Worm (Caenorhabditis elegans) whole organism, L4 larva: ENCODE results near the gene F41E6.12.

Experiments
- F44E2.7 ChIP-seq: fragments of 200-800 bp; sonication (Bioruptor generic); IDR thresholded peaks from 2 replicates; pipeline ENCODE4 v2.1.2; 2022; ENCODE audit warnings: missing genetic modification characterization, missing compliant biosample characterization
- R02D3.7 ChIP-seq: fragments of 150-350 bp; sonication (generic microtip); optimal IDR thresholded peaks from 3 replicates; lab custom pipeline; 2014; ENCODE audit warnings: missing biosample characterization, missing genetic modification characterization
- T20F7.1 ChIP-seq: fragments of 200-800 bp; sonication (Bioruptor generic); optimal IDR thresholded peaks from 2 replicates; lab custom pipeline; 2018; ENCODE audit warnings: mild to moderate bottlenecking, missing genetic modification characterization, missing compliant biosample characterization
- ZK337.2 ChIP-seq: fragments of 200-800 bp; sonication (Bioruptor generic); IDR thresholded peaks from 2 replicates; pipeline ENCODE4 v1.3.6; 2022; ENCODE audit warnings: missing genetic modification reagents, missing genetic modification characterization, missing compliant biosample characterization
- aha-1 ChIP-seq: fragments of 150-350 bp; peaks from one replicate; lab custom pipeline; 2014; ENCODE audit warnings: missing biosample characterization, missing genetic modification characterization
- ceh-20 ChIP-seq: fragments of 200-800 bp; sonication (Bioruptor generic); IDR thresholded peaks from 2 replicates; pipeline ENCODE4 v1.3.6; 2022; ENCODE audit warnings: missing genetic modification reagents, missing genetic modification characterization, missing compliant biosample characterization
- ceh-44 ChIP-seq: fragments of 200-800 bp; sonication (Bioruptor generic); IDR thresholded peaks from 2 replicates; pipeline ENCODE4 v1.3.6; 2022; ENCODE audit warnings: missing genetic modification reagents, missing genetic modification characterization, missing compliant biosample characterization
- ceh-82 ChIP-seq: sonication (generic microtip); optimal IDR thresholded peaks from 2 replicates; lab custom pipeline; 2017; ENCODE audit warnings: missing biosample characterization, missing genetic modification characterization
- ctbp-1 ChIP-seq: fragments of 200-800 bp; sonication (Bioruptor generic); IDR thresholded peaks from 2 replicates; pipeline ENCODE4 v1.3.6; 2022; ENCODE audit warnings: missing genetic modification reagents, missing genetic modification characterization, missing compliant biosample characterization
- daf-16 ChIP-seq, 3 experiments: sonication (generic microtip); optimal IDR thresholded peaks; 2 replicates each; lab custom pipeline; 2016 to 2017; ENCODE audit warnings: missing genetic modification characterization in 3 of 3, missing genetic modification reagents in 3 of 3, mild to moderate bottlenecking in 2 of 3, missing compliant biosample characterization in 2 of 3, missing biosample characterization in 1 of 3, moderate library complexity in 1 of 3
- dmd-6 ChIP-seq: fragments of 200-800 bp; sonication (Bioruptor generic); IDR thresholded peaks from 2 replicates; pipeline ENCODE4 v1.3.6; 2022; ENCODE audit warnings: missing genetic modification reagents, missing genetic modification characterization, missing compliant biosample characterization
- dpl-1 ChIP-seq: fragments of 150-350 bp; optimal IDR thresholded peaks from 2 replicates; lab custom pipeline; 2014; ENCODE audit warnings: missing biosample characterization, missing genetic modification reagents, missing genetic modification characterization
- dve-1 ChIP-seq: sonication (generic microtip); optimal IDR thresholded peaks from 2 replicates; lab custom pipeline; 2017; ENCODE audit warnings: antibody characterized with exemption, mild to moderate bottlenecking, missing genetic modification characterization, missing compliant biosample characterization; ENCODE audit not compliant: insufficient read depth
- hlh-11 ChIP-seq: fragments of 200-800 bp; sonication (Bioruptor generic); optimal IDR thresholded peaks from 2 replicates; lab custom pipeline; 2018; ENCODE audit warnings: mild to moderate bottlenecking, missing genetic modification characterization, missing compliant biosample characterization
- hlh-30 ChIP-seq: sonication (generic microtip); optimal IDR thresholded peaks from 2 replicates; lab custom pipeline; 2017; ENCODE audit warnings: antibody characterized with exemption, mild to moderate bottlenecking, missing genetic modification characterization, missing compliant biosample characterization; ENCODE audit not compliant: insufficient read depth
- lin-15B ChIP-seq: fragments of 150-350 bp; sonication (generic microtip); optimal IDR thresholded peaks from 3 replicates; lab custom pipeline; 2014; ENCODE audit warnings: missing biosample characterization, missing genetic modification characterization
- lsy-2 ChIP-seq, 2 experiments: fragments of 150-350 bp in 1 of 2; sonication (generic microtip) in 1 of 2; optimal IDR thresholded peaks; 2 replicates each; lab custom pipeline; 2014 to 2017; ENCODE audit warnings: missing biosample characterization in 2 of 2, missing genetic modification characterization in 2 of 2
- mdl-1 ChIP-seq, 2 experiments: fragments of 150-350 bp in 1 of 2; sonication (generic microtip) in 1 of 2; optimal IDR thresholded peaks; 2 replicates each; lab custom pipeline; 2014 to 2017; ENCODE audit warnings: missing biosample characterization in 2 of 2, missing genetic modification characterization in 2 of 2
- mep-1 ChIP-seq: fragments of 150-350 bp; sonication (generic microtip); optimal IDR thresholded peaks from 3 replicates; lab custom pipeline; 2014; ENCODE audit warnings: missing biosample characterization, missing genetic modification characterization
- mes-2 ChIP-seq: sonication (generic microtip); optimal IDR thresholded peaks from 2 replicates; lab custom pipeline; 2016; ENCODE audit warnings: missing genotype, mild to moderate bottlenecking, missing genetic modification characterization, missing compliant biosample characterization; ENCODE audit not compliant: poor library complexity, severe bottlenecking
- mxl-3 ChIP-seq: fragments of 200-800 bp; sonication (Bioruptor generic); optimal IDR thresholded peaks from 2 replicates; lab custom pipeline; 2018; ENCODE audit warnings: mild to moderate bottlenecking, missing genetic modification characterization, missing compliant biosample characterization
- nhr-237 ChIP-seq: sonication (generic microtip); optimal IDR thresholded peaks from 2 replicates; lab custom pipeline; 2017; ENCODE audit warnings: missing biosample characterization, missing genetic modification characterization
- nhr-25 ChIP-seq: sonication (generic microtip); optimal IDR thresholded peaks from 2 replicates; lab custom pipeline; 2017; ENCODE audit warnings: missing genetic modification characterization, mild to moderate bottlenecking, missing compliant biosample characterization, antibody characterized with exemption, moderate library complexity, borderline replicate concordance; ENCODE audit not compliant: insufficient read depth
- nhr-28 ChIP-seq: fragments of 150-350 bp; optimal IDR thresholded peaks from 2 replicates; lab custom pipeline; 2014; ENCODE audit warnings: missing biosample characterization, missing genetic modification characterization
- nhr-42 ChIP-seq: fragments of 200-800 bp; sonication (Bioruptor generic); IDR thresholded peaks from 2 replicates; pipeline ENCODE4 v1.3.6; 2022; ENCODE audit warnings: missing genetic modification characterization, missing compliant biosample characterization
- nhr-76 ChIP-seq: fragments of 150-350 bp; optimal IDR thresholded peaks from 2 replicates; lab custom pipeline; 2014; ENCODE audit warnings: missing biosample characterization, missing genetic modification characterization
- pqm-1 ChIP-seq: sonication (generic microtip); optimal IDR thresholded peaks from 2 replicates; lab custom pipeline; 2017; ENCODE audit warnings: missing biosample characterization, missing genetic modification characterization
- rbr-2 ChIP-seq: sonication (generic microtip); optimal IDR thresholded peaks from 2 replicates; lab custom pipeline; 2016; ENCODE audit warnings: missing genotype, missing genetic modification characterization, missing compliant biosample characterization
- set-16 ChIP-seq: fragments of 200-800 bp; sonication (Bioruptor generic); IDR thresholded peaks from 2 replicates; pipeline ENCODE4 v1.3.6; 2022; ENCODE audit warnings: missing genetic modification reagents, missing genetic modification characterization, missing compliant biosample characterization
- skn-1 ChIP-seq: fragments of 150-350 bp; optimal IDR thresholded peaks from 2 replicates; lab custom pipeline; 2014; ENCODE audit warnings: missing biosample characterization, missing genetic modification characterization
- snpc-1.2 ChIP-seq: fragments of 200-800 bp; sonication (Bioruptor generic); IDR thresholded peaks from 2 replicates; pipeline ENCODE4 v1.3.6; 2022; ENCODE audit warnings: missing genetic modification reagents, missing genetic modification characterization, missing compliant biosample characterization
- snpc-4 ChIP-seq: fragments of 150-350 bp; optimal IDR thresholded peaks from 2 replicates; lab custom pipeline; 2014; ENCODE audit warnings: missing biosample characterization, missing genetic modification characterization
- tag-97 ChIP-seq: fragments of 200-800 bp; sonication (Bioruptor generic); IDR thresholded peaks from 2 replicates; pipeline ENCODE4 v1.3.6; 2022; ENCODE audit warnings: missing genetic modification characterization, missing compliant biosample characterization
- unc-62 ChIP-seq, 3 experiments: fragments of 150-350 bp in 1 of 3; sonication (generic microtip); optimal IDR thresholded peaks in 2 of 3; peaks in 1 of 3; 1 replicate in 1 of 3; 2 replicates in 2 of 3; lab custom pipeline; 2014 to 2017; ENCODE audit warnings: missing biosample characterization in 3 of 3, missing genetic modification characterization in 3 of 3, missing genetic modification reagents in 3 of 3, missing genotype in 1 of 3
- vab-7 ChIP-seq: fragments of 200-800 bp; sonication (Bioruptor generic); IDR thresholded peaks from 2 replicates; pipeline ENCODE4 v1.3.6; 2022; ENCODE audit warnings: missing genetic modification reagents, missing genetic modification characterization, missing compliant biosample characterization
- zag-1 ChIP-seq: fragments of 150-350 bp; optimal IDR thresholded peaks from 2 replicates; lab custom pipeline; 2014; ENCODE audit warnings: missing biosample characterization, missing genetic modification characterization
- ztf-11 ChIP-seq: fragments of 150-350 bp; optimal IDR thresholded peaks from 2 replicates; lab custom pipeline; 2014; ENCODE audit warnings: missing biosample characterization, missing genetic modification characterization

The F41E6.12 gene

DNA sequence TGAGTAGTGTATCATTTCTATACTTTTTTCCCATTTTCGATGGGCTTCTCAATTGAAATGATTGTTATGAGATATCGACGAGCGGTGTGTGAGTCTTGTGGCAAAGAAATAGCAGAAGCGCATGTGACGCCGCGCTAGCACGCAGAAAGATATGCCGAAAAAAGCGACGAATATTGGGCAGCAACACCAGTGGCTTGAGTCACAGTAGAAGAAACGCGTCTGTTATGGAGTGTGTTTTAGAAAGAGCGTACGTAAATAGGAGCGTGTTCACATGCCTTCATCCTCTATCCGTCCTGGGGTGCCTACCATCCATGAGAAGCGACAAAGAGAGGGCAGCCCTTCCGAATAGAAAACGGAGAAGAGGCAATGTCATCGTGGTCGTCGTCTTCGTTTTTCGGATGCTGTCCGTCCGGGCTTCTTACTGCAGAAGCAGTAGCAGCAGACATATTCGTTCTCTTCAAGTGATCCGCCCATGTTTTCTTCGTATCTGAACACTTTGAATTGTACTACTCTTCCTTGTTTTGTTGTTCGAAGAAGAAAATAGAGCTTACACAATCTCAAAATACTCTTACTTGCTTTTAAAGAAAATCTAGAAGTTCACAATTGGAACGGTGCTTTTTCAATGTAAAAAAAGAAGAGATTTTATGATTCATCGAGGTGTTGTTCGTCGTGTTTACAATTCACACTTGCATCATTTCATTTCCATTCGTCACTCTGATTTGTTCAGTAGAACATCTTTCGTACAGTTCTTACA is 19.0 kb downstream of the F41E6.12 start (continued):
- TF ChIP-seq hlh-30 (tag; lab: Kevin White, UChicago) = peak; percentile 96
- TF ChIP-seq snpc-1.2 (GFP tag; lab: Robert Waterston, UW) = no peak
- no peak for TF ChIP-seq lin-15B (tag; lab: Kevin White, UChicago)
- no peak for TF ChIP-seq ztf-11 (tag; lab: Kevin White, UChicago)
- TF ChIP-seq ZK337.2 (GFP tag; lab: Robert Waterston, UW) = no peak
- no peak for TF ChIP-seq T20F7.1 (GFP tag; lab: Kevin White, UChicago)
- no peak for TF ChIP-seq pqm-1
- TF ChIP-seq nhr-76 (tag; lab: Kevin White, UChicago) = no peak
- no peak for TF ChIP-seq F44E2.7
- 0 out of 2 replicates have a peak, but pooled peaks have one; percentile 12 for TF ChIP-seq set-16 (GFP tag; lab: Robert Waterston, UW)
- TF ChIP-seq ceh-82 = no peak
- no peak for TF ChIP-seq R02D3.7 (tag; lab: Kevin White, UChicago)
- no peak for TF ChIP-seq tag-97
- TF ChIP-seq daf-16 (GFP tag; optimal IDR thresholded peaks at IDR 0.05; lab: Kevin White, UChicago) = no peak
- peak; percentile 15 for TF ChIP-seq daf-16 (tag; optimal IDR thresholded peaks at IDR 0.05; lab: Kevin White, UChicago)
- no peak for TF ChIP-seq skn-1 (tag; lab: Kevin White, UChicago)
- TF ChIP-seq mxl-3 (GFP tag; lab: Kevin White, UChicago) = peak; percentile 79
- TF ChIP-seq ctbp-1 = 0 out of 2 replicates have a peak, but pooled peaks have one; percentile 52
- no peak for TF ChIP-seq nhr-237 (tag; lab: Kevin White, UChicago)
- TF ChIP-seq dpl-1 (GFP tag; lab: Kevin White, UChicago) = no peak
- TF ChIP-seq nhr-42 (GFP tag; lab: Robert Waterston, UW) = no peak
- TF ChIP-seq, all 104 proteins: peak for 16

DNA sequence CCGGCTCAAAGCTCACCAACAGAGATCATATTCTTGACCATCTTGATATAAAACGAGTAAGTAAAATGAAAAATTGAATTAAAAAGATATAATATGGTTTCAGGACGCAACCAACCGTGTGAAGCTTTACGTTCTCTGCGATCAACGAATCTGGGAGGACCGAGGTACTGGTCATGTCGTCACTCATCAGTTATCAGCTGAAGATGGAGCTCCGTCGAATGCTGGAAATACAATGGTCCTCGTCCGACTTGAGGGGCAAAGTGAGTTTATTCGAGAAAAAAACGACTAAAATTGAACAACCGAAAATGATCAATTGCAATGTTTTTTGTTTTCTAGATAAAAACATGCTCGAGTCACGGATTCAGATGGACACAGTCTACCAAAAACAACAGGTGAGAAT is 20.4 kb downstream of the F41E6.12 start:
- TF ChIP-seq aha-1 (tag; lab: Kevin White, UChicago) (peak; percentile 72), zag-1 (tag; lab: Kevin White, UChicago) (no peak), vab-7 (GFP tag; lab: Robert Waterston, UW) (no peak), nhr-42 (GFP tag; lab: Robert Waterston, UW) (no peak)

DNA sequence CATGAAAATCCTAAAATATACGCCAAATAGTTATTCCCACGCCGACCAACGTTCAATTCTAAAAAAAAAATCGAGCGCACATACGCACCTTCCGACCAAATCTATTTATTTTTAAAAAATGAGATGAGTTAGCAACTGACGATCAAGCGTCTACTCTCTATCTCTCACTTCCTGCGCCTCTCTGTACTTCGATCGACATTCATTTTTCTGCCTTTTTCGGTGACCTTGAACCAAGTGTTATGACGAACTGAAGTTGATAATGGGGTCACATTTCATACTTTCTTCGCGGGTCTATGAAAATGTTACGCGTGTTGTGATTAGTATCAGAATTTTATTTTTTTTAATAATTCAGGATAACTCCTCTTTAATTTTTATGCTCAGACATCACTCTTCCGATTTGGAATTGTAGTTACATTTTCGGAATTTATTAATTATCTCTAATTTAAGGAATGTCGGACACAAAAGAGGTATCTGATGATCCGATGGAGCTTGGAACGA is 21.5 kb downstream of the F41E6.12 start, which contains the start of gene smk-1:
Gene smk-1, plus strand, starts transcription at position 448 of the 498 bp plus-strand sequence.
- peak; percentile 18 for TF ChIP-seq dve-1 (tag; lab: Kevin White, UChicago)
- peak; percentile 89 for TF ChIP-seq nhr-25
- peak; percentile 59 for TF ChIP-seq nhr-28 (tag; lab: Kevin White, UChicago)
- peak; percentile 10 for TF ChIP-seq mes-2 (tag; lab: Kevin White, UChicago)
- peak; percentile 49 for TF ChIP-seq hlh-11 (tag; lab: Kevin White, UChicago)
- peak; percentile 28 for TF ChIP-seq mep-1
- TF ChIP-seq ceh-44 = no peak
- TF ChIP-seq daf-16 (GFP tag; optimal IDR thresholded peaks at IDR 0.05; lab: Kevin White, UChicago) = no peak
- peak; percentile 9 for TF ChIP-seq daf-16 (tag; optimal IDR thresholded peaks at IDR 0.05; lab: Kevin White, UChicago)
- 0 out of 2 replicates have a peak, but pooled peaks have one; percentile 9 for TF ChIP-seq snpc-1.2 (GFP tag; lab: Robert Waterston, UW)
- peak in 1 of 2 experiments; percentile 61 for TF ChIP-seq unc-62 (GFP tag; optimal IDR thresholded peaks at IDR 0.05 in 1 of 2; lab: Kevin White, UChicago)
- no peak for TF ChIP-seq unc-62 (tag; optimal IDR thresholded peaks at IDR 0.05; lab: Kevin White, UChicago)
- peak in 1 of 2 experiments; percentile 54 for TF ChIP-seq mdl-1 (tag; optimal IDR thresholded peaks at IDR 0.05; lab: Kevin White, UChicago)
- peak; percentile 36; the same call in 1 of the 2 replicates for TF ChIP-seq ceh-20
- peak; percentile 37; the same call in 1 of the 2 replicates for TF ChIP-seq dmd-6 (GFP tag; lab: Robert Waterston, UW)
- no peak for TF ChIP-seq snpc-4
- no peak for TF ChIP-seq aha-1 (tag; lab: Kevin White, UChicago)
- TF ChIP-seq rbr-2 (tag; lab: Kevin White, UChicago) = no peak
- TF ChIP-seq hlh-30 (tag; lab: Kevin White, UChicago) = peak; percentile 63
- peak in 1 of 2 experiments; percentile 50 for TF ChIP-seq lsy-2 (tag; optimal IDR thresholded peaks at IDR 0.05; lab: Kevin White, UChicago)
